Fruit fly (Drosophila melanogaster): Measurements from ENCODE around the gene MED27.

MED27 gene

dm6 chr3R:5686049-5686757, 31.3 kb downstream of the MED27 start (continued):
- TF ChIP-seq CG3919 (GFP tag; optimal IDR thresholded peaks at IDR 0.05) (peak; percentile 36), Gug (GFP tag; IDR thresholded peaks at IDR 0.05) (peak; percentile 31; the same call in 1 of the 2 replicates), Blimp-1 (GFP tag; optimal IDR thresholded peaks at IDR 0.05) (no peak), fd85E (GFP tag; optimal IDR thresholded peaks at IDR 0.05) (no peak), CG9139 (GFP tag; optimal IDR thresholded peaks at IDR 0.05) (peak; percentile 23), CG6276 (GFP tag; optimal IDR thresholded peaks at IDR 0.05) (peak; percentile 25), CG11762 (GFP tag; optimal IDR thresholded peaks at IDR 0.05; ENCODE audit: insufficient read depth) (no peak), Hr4 (GFP tag; optimal IDR thresholded peaks at IDR 0.05) (peak; percentile 57), Eip78C (GFP tag) (peak; percentile 77)

dm6 chr3R:5689626-5690025, 34.7 kb downstream of the MED27 start:
- TF ChIP-seq Sox14 (GFP tag; optimal IDR thresholded peaks at IDR 0.05) (no peak), CG6792 (GFP tag; optimal IDR thresholded peaks at IDR 0.05) (no peak)

- no peak for TF ChIP-seq CG9139 (GFP tag; optimal IDR thresholded peaks at IDR 0.05)
- no peak for TF ChIP-seq Smox (GFP tag; optimal IDR thresholded peaks at IDR 0.05)
- no peak for TF ChIP-seq ss (GFP tag; optimal IDR thresholded peaks at IDR 0.05)
- no peak for TF ChIP-seq Eip75B (GFP tag; optimal IDR thresholded peaks at IDR 0.05)
- TF ChIP-seq CG10669 (GFP tag; optimal IDR thresholded peaks at IDR 0.05), result no peak
- no peak for TF ChIP-seq Hr4 (GFP tag; optimal IDR thresholded peaks at IDR 0.05)
- no peak for TF ChIP-seq fd59A (GFP tag; optimal IDR thresholded peaks at IDR 0.05)
- no peak for TF ChIP-seq achi (GFP tag; optimal IDR thresholded peaks at IDR 0.05)
- no peak for TF ChIP-seq Hr38 (GFP tag; optimal IDR thresholded peaks at IDR 0.05)
- no peak for TF ChIP-seq CG8319 (GFP tag; optimal IDR thresholded peaks at IDR 0.05)
- TF ChIP-seq CG6854 (GFP tag; optimal IDR thresholded peaks at IDR 0.05), result no peak
- no peak for TF ChIP-seq CG34406 (GFP tag; optimal IDR thresholded peaks at IDR 0.05)
- no peak for TF ChIP-seq Ets96B (tag; optimal IDR thresholded peaks at IDR 0.05)
- TF ChIP-seq CG8119 (GFP tag; IDR thresholded peaks at IDR 0.05), result no peak
- no peak for TF ChIP-seq CG7368 (GFP tag; optimal IDR thresholded peaks at IDR 0.05)
- TF ChIP-seq svp (GFP tag), result no peak
These were observed 36.1 kb downstream of the MED27 start for dm6 chr3R:5691042-5691441.

- no peak for TF ChIP-seq CG8119 (GFP tag; IDR thresholded peaks at IDR 0.05)
- no peak for TF ChIP-seq vri (GFP tag; optimal IDR thresholded peaks at IDR 0.05)
- TF ChIP-seq CG7368 (GFP tag; optimal IDR thresholded peaks at IDR 0.05), result no peak
- no peak for TF ChIP-seq fkh (GFP tag; optimal IDR thresholded peaks at IDR 0.05)
- no peak for TF ChIP-seq net (GFP tag; optimal IDR thresholded peaks at IDR 0.05)
- TF ChIP-seq CG9139 (GFP tag; optimal IDR thresholded peaks at IDR 0.05), result no peak
- no peak for TF ChIP-seq svp (GFP tag)
- TF ChIP-seq Eip78C (GFP tag), result no peak
- no peak for TF ChIP-seq CG3032 (tag; optimal IDR thresholded peaks at IDR 0.05)
- TF ChIP-seq CG11902 (GFP tag; optimal IDR thresholded peaks at IDR 0.05), result no peak
- TF ChIP-seq CG10669 (GFP tag; optimal IDR thresholded peaks at IDR 0.05), result no peak
- TF ChIP-seq CG6163 (GFP tag; IDR thresholded peaks at IDR 0.05), result no peak
- TF ChIP-seq spab (GFP tag; optimal IDR thresholded peaks at IDR 0.05), result no peak
These were observed 38.2 kb downstream of the MED27 start, which contains the start of gene CG2104 for dm6 chr3R:5693186-5693585. Gene CG2104 (minus strand): TSS chr3R:5693286.

- TF ChIP-seq CG6854 (GFP tag; optimal IDR thresholded peaks at IDR 0.05) (no peak), eg (GFP tag; IDR thresholded peaks at IDR 0.05) (peak; percentile 92), svp (GFP tag) (no peak), Hr39 (GFP tag; optimal IDR thresholded peaks at IDR 0.05) (peak; percentile 29), Eip93F (GFP tag; optimal IDR thresholded peaks at IDR 0.05) (no peak), Hr4 (GFP tag; optimal IDR thresholded peaks at IDR 0.05) (peak; percentile 80), CG10669 (GFP tag; optimal IDR thresholded peaks at IDR 0.05) (peak; percentile 7), Smox (GFP tag; optimal IDR thresholded peaks at IDR 0.05) (peak; percentile 27), pdm3 (GFP tag; optimal IDR thresholded peaks at IDR 0.05) (peak; percentile 55), fd59A (GFP tag; optimal IDR thresholded peaks at IDR 0.05) (no peak), CG16779 (tag; optimal IDR thresholded peaks at IDR 0.05) (peak; percentile 3), CG8632 (GFP tag; optimal IDR thresholded peaks at IDR 0.05) (peak; percentile 11), spab (GFP tag; optimal IDR thresholded peaks at IDR 0.05) (no peak), OdsH (GFP tag; optimal IDR thresholded peaks at IDR 0.05) (peak; percentile 68), achi (GFP tag; optimal IDR thresholded peaks at IDR 0.05) (peak; percentile 59), CG8119 (GFP tag; IDR thresholded peaks at IDR 0.05) (peak; percentile 89), CG7368 (GFP tag; optimal IDR thresholded peaks at IDR 0.05) (peak; percentile 36), dac (GFP tag; optimal IDR thresholded peaks at IDR 0.05) (peak; percentile 38), Met (GFP tag; optimal IDR thresholded peaks at IDR 0.05) (peak; percentile 29), CG6276 (GFP tag; optimal IDR thresholded peaks at IDR 0.05) (peak; percentile 77), acj6 (GFP tag; optimal IDR thresholded peaks at IDR 0.05) (peak; percentile 42)
These were observed 39.5 kb downstream of the MED27 start for dm6 chr3R:5694461-5694860.
